Worm (Caenorhabditis elegans): ENCODE data around the gene T01H3.3.

Gene T01H3.3

ce11 chrII:7863480-7864125, 10.1 kb downstream of the T01H3.3 start:
- peak; percentile 20 for TF ChIP-seq sptf-1 (tag; optimal IDR thresholded peaks at IDR 0.05)
- no peak for TF ChIP-seq drap-1 (GFP tag; optimal IDR thresholded peaks at IDR 0.05)
- no peak for TF ChIP-seq mep-1 (tag; optimal IDR thresholded peaks at IDR 0.05)

- TF ChIP-seq M03D4.4 (tag; optimal IDR thresholded peaks at IDR 0.05) (no peak), lin-32 (GFP tag; optimal IDR thresholded peaks at IDR 0.05) (no peak), drap-1 (GFP tag; optimal IDR thresholded peaks at IDR 0.05) (peak; percentile 4), lin-13 (tag; optimal IDR thresholded peaks at IDR 0.05) (peak; percentile 31), ces-1 (GFP tag; optimal IDR thresholded peaks at IDR 0.05) (peak; percentile 45), tbx-8 (GFP tag; optimal IDR thresholded peaks at IDR 0.05) (no peak), nhr-28 (tag; optimal IDR thresholded peaks at IDR 0.05) (no peak), hlh-1 (tag; optimal IDR thresholded peaks at IDR 0.05) (peak; percentile 22), ceh-39 (tag; optimal IDR thresholded peaks at IDR 0.05) (no peak), mls-2 (tag; optimal IDR thresholded peaks at IDR 0.05) (peak; percentile 48), pha-4 (tag; optimal IDR thresholded peaks at IDR 0.05) (no peak), lsy-2 (tag; optimal IDR thresholded peaks at IDR 0.05) (peak; percentile 27), nhr-2 (tag; optimal IDR thresholded peaks at IDR 0.05) (no peak), unc-120 (tag; optimal IDR thresholded peaks at IDR 0.05; ENCODE audit: poor library complexity, severe bottlenecking) (peak; percentile 44), unc-62 (GFP tag; optimal IDR thresholded peaks at IDR 0.05) (peak; percentile 25), nhr-237 (tag; optimal IDR thresholded peaks at IDR 0.05) (no peak)
These were observed 13.3 kb downstream of the T01H3.3 start, which contains the start of gene lin-5 for ce11 chrII:7860221-7860928. Gene lin-5 (plus strand): TSS chrII:7860574.

ce11 chrII:7858101-7858500, 15.6 kb downstream of the T01H3.3 start, which contains the start of gene sds-22:
Gene sds-22 (plus strand): TSS chrII:7858401.
- TF ChIP-seq ceh-83 (GFP tag; optimal IDR thresholded peaks at IDR 0.05) (no peak), tbx-8 (GFP tag; optimal IDR thresholded peaks at IDR 0.05) (no peak), cnd-1 (tag; optimal IDR thresholded peaks at IDR 0.05) (no peak), ceh-43 (GFP tag; optimal IDR thresholded peaks at IDR 0.05) (no peak), unc-120 (tag; optimal IDR thresholded peaks at IDR 0.05; ENCODE audit: poor library complexity, severe bottlenecking) (no peak), lsy-2 (tag; optimal IDR thresholded peaks at IDR 0.05) (no peak), pha-4 (tag; optimal IDR thresholded peaks at IDR 0.05) (no peak), lin-32 (GFP tag; optimal IDR thresholded peaks at IDR 0.05) (no peak), ces-1 (GFP tag; optimal IDR thresholded peaks at IDR 0.05) (no peak), hlh-1 (tag; optimal IDR thresholded peaks at IDR 0.05) (no peak), ceh-39 (tag; optimal IDR thresholded peaks at IDR 0.05) (no peak), elt-1 (tag; optimal IDR thresholded peaks at IDR 0.05; ENCODE audit: borderline replicate concordance, insufficient read depth) (no peak), sem-2 (GFP tag; optimal IDR thresholded peaks at IDR 0.05) (no peak)

ce11 chrII:7857485-7858010, 16.1 kb downstream of the T01H3.3 start, which contains the start of the genes cec-3 and T09A5.15:
Gene cec-3 (minus strand): TSS chrII:7857600.
Gene T09A5.15 (plus strand): TSS chrII:7857960.
- TF ChIP-seq cnd-1 (tag; optimal IDR thresholded peaks at IDR 0.05) (no peak), mab-5 (tag; optimal IDR thresholded peaks at IDR 0.05) (peak; percentile 28), blmp-1 (tag; optimal IDR thresholded peaks at IDR 0.05) (no peak), nhr-237 (tag; optimal IDR thresholded peaks at IDR 0.05) (peak; percentile 65), unc-120 (tag; optimal IDR thresholded peaks at IDR 0.05; ENCODE audit: poor library complexity, severe bottlenecking) (peak; percentile 56), lsy-2 (tag; optimal IDR thresholded peaks at IDR 0.05) (peak; percentile 24), nhr-28 (tag; optimal IDR thresholded peaks at IDR 0.05) (no peak), pha-4 (tag; optimal IDR thresholded peaks at IDR 0.05) (no peak), ham-2 (GFP tag; optimal IDR thresholded peaks at IDR 0.05) (no peak), hlh-1 (tag; optimal IDR thresholded peaks at IDR 0.05) (no peak), elt-1 (tag; optimal IDR thresholded peaks at IDR 0.05; ENCODE audit: borderline replicate concordance, insufficient read depth) (no peak), mep-1 (tag; optimal IDR thresholded peaks at IDR 0.05) (peak; percentile 9), ces-1 (GFP tag; optimal IDR thresholded peaks at IDR 0.05) (peak; percentile 54), nhr-76 (tag; optimal IDR thresholded peaks at IDR 0.05) (no peak), bed-3 (GFP tag; optimal IDR thresholded peaks at IDR 0.05) (no peak), ceh-39 (tag; optimal IDR thresholded peaks at IDR 0.05) (no peak), unc-62 (GFP tag; optimal IDR thresholded peaks at IDR 0.05) (no peak), lin-13 (tag; optimal IDR thresholded peaks at IDR 0.05) (no peak), unc-39 (tag; optimal IDR thresholded peaks at IDR 0.05) (no peak), drap-1 (GFP tag; optimal IDR thresholded peaks at IDR 0.05) (no peak)

Data from whole organism, mixed stage, embryonic.